Worm (Caenorhabditis elegans): Measurements from ENCODE around the gene srv-27.
A peak's percentile ranks its signal among the peaks of the same experiment; 100 is the strongest.

Gene srv-27

DNA sequence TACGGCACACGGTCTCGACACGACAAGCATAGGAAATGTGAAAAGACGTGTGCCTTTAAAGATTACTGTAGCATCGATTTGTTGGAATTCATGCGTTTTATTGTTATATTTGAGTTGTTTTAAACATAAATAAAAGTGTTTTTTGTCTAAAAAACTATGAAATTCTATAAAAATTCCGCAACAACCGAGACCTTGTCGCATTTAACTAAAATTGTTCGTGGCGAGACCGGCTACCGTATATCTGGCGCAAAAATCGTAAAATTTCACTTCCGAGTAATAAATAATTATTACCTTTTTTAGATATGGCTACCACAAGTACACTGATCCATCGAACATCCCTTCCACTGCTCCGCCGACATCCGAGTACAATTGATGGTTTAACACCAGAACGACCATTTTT, 39.2 kb upstream of the srv-27 start, which contains the start of gene ipla-6:
ipla-6 (plus strand) TSS at position 301 of the 400 bp plus-strand sequence.
- TF ChIP-seq efl-1 (GFP tag; optimal IDR thresholded peaks at IDR 0.05) (no peak), snpc-1.1 (tag; optimal IDR thresholded peaks at IDR 0.05; ENCODE audit: insufficient read depth) (no peak), nhr-90 (tag; optimal IDR thresholded peaks at IDR 0.05) (no peak), madf-10 (tag; optimal IDR thresholded peaks at IDR 0.05) (no peak), ztf-3 (GFP tag; optimal IDR thresholded peaks at IDR 0.05) (no peak), F57A8.1 (GFP tag; optimal IDR thresholded peaks at IDR 0.05) (no peak), ceh-91 (GFP tag; IDR thresholded peaks at IDR 0.05) (no peak), F23B12.7 (tag; optimal IDR thresholded peaks at IDR 0.05; ENCODE audit: insufficient read depth) (no peak), sptf-2 (GFP tag; optimal IDR thresholded peaks at IDR 0.05) (no peak), ceh-27 (GFP tag; optimal IDR thresholded peaks at IDR 0.05) (no peak), F52B5.7 (tag; optimal IDR thresholded peaks at IDR 0.05) (no peak)

DNA sequence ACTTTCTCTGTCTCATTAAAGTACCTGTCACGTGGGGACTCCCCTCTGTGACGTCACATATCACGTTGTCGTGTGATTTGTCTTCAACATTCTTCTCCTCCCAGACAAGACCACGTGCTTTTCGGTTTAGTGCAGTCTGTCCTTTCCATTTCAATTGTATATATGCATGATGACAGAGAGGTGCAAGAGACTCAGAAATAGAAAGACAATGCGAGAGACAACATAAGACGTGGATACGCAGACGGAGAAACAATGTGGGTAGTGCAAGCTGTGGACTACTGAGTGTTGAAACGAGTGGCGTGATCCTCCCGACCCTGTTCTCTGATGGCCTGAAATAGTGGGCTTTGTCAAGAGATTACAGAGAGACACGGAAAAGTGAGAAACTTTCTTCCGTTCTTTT, 38.6 kb upstream of the srv-27 start:
- TF ChIP-seq lin-40 (tag; optimal IDR thresholded peaks at IDR 0.05): peak; percentile 96
- no peak for TF ChIP-seq ztf-6 (GFP tag; IDR thresholded peaks at IDR 0.05)
- peak; percentile 77; the same call in 1 of the 2 replicates for TF ChIP-seq Y95B8A.8 (GFP tag; IDR thresholded peaks at IDR 0.05)
- TF ChIP-seq F23B12.7 (tag; optimal IDR thresholded peaks at IDR 0.05; ENCODE audit: insufficient read depth): no peak
- peak in 1 of 3 experiments; percentile 82 for TF ChIP-seq lin-35 (GFP tag; optimal IDR thresholded peaks at IDR 0.05)
- peak; percentile 90 for TF ChIP-seq K12H6.12 (tag; optimal IDR thresholded peaks at IDR 0.05)
- TF ChIP-seq rpc-1 (optimal IDR thresholded peaks at IDR 0.05): no peak
- no peak for TF ChIP-seq rpc-1 (tag; optimal IDR thresholded peaks at IDR 0.05)
- TF ChIP-seq ama-1 (optimal IDR thresholded peaks at IDR 0.05): no peak
- TF ChIP-seq ama-1 (GFP tag; optimal IDR thresholded peaks at IDR 0.05): peak in 1 of 2 experiments; percentile 55
- no peak for TF ChIP-seq F57A8.1 (GFP tag; optimal IDR thresholded peaks at IDR 0.05)
- no peak for TF ChIP-seq D2030.7 (GFP tag; IDR thresholded peaks at IDR 0.05)
- no peak for TF ChIP-seq nhr-179 (tag; optimal IDR thresholded peaks at IDR 0.05)
- TF ChIP-seq xnd-1 (tag; optimal IDR thresholded peaks at IDR 0.05): no peak
- TF ChIP-seq hrde-1 (tag; optimal IDR thresholded peaks at IDR 0.05; ENCODE audit: borderline replicate concordance): no peak
- peak; percentile 16 for TF ChIP-seq dpl-1 (GFP tag; optimal IDR thresholded peaks at IDR 0.05)
- peak; percentile 2 for TF ChIP-seq B0261.1 (tag; optimal IDR thresholded peaks at IDR 0.05)
- TF ChIP-seq ccch-3 (GFP tag; optimal IDR thresholded peaks at IDR 0.05): no peak
- TF ChIP-seq mcd-1 (GFP tag; IDR thresholded peaks at IDR 0.05): peak; percentile 83
- 0 out of 2 replicates have a peak, but pooled peaks have one; percentile 19 for TF ChIP-seq F37B4.10 (GFP tag; IDR thresholded peaks at IDR 0.05)
- peak; percentile 5 for TF ChIP-seq sptf-2 (GFP tag; optimal IDR thresholded peaks at IDR 0.05)
- TF ChIP-seq ets-4 (GFP tag; optimal IDR thresholded peaks at IDR 0.05): peak; percentile 95
- TF ChIP-seq pha-4 (tag; optimal IDR thresholded peaks at IDR 0.05): no peak
- no peak for TF ChIP-seq bed-1 (GFP tag; IDR thresholded peaks at IDR 0.05)
- TF ChIP-seq lsy-27 (tag; optimal IDR thresholded peaks at IDR 0.05; ENCODE audit: borderline replicate concordance, insufficient read depth): no peak
- no peak for TF ChIP-seq F55B11.4 (tag; optimal IDR thresholded peaks at IDR 0.05; ENCODE audit: borderline replicate concordance, insufficient read depth)
- TF ChIP-seq egl-44 (GFP tag; IDR thresholded peaks at IDR 0.05): peak; percentile 90
- peak; percentile 99 for TF ChIP-seq somi-1 (GFP tag; optimal IDR thresholded peaks at IDR 0.05)
- no peak for TF ChIP-seq B0019.2 (GFP tag; conservative IDR thresholded peaks at IDR 0.05)
- peak; percentile 32; the same call in 1 of the 2 replicates for TF ChIP-seq cebp-2 (GFP tag; IDR thresholded peaks at IDR 0.05)
- peak; percentile 83 for TF ChIP-seq gei-17 (GFP tag; optimal IDR thresholded peaks at IDR 0.05)
- TF ChIP-seq ztf-18 (tag; optimal IDR thresholded peaks at IDR 0.05): peak; percentile 55
- TF ChIP-seq lin-54 (GFP tag; optimal IDR thresholded peaks at IDR 0.05): peak; percentile 70
- TF ChIP-seq T07F8.4 (tag; optimal IDR thresholded peaks at IDR 0.05): peak; percentile 21
- TF ChIP-seq ztf-22 (GFP tag; optimal IDR thresholded peaks at IDR 0.05): peak; percentile 89
- TF ChIP-seq attf-3 (GFP tag; conservative IDR thresholded peaks at IDR 0.05): no peak
- TF ChIP-seq rec-8 (tag; optimal IDR thresholded peaks at IDR 0.05): no peak
- TF ChIP-seq zfh-2 (GFP tag; conservative IDR thresholded peaks at IDR 0.05): peak; percentile 87
- peak; percentile 92 for TF ChIP-seq akir-1 (GFP tag; optimal IDR thresholded peaks at IDR 0.05)
